2 fruit fly cellular contexts compared by ENCODE assay signal in the genomic region with DNA sequence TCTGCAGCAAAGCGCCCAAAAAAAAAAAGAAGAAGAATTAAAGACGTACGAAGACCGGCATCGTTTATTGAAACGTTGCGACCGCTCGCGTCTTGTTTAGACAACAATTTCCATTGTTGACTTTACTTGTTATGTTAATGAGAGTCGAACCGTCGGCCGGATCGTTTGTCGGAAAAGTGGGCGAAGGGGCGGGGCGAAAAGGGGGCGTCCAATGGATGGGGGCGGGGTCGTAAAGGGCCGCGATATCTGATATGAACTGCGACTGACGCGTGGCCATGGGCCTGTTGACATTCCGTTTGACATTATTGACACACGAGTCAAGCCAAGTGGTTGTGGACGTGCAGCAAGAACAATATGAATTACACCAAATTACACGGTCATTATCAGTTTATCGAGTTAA.
A peak's percentile ranks its signal among the peaks of the same experiment; 100 is the strongest.
TF ChIP-seq lines count a peak whose summit lies in the region.

No protein-coding gene starts in this region.

- TF ChIP-seq CTCF in whole organism, embryonic (GFP tag; optimal IDR thresholded peaks at IDR 0.05; lab: Kevin White, UChicago) = no peak

TF ChIP-seq in whole organism, embryonic, 481 proteins besides CTCF, POLR2A, EP300 and RAD21 (continues in another document):
- TF ChIP-seq CG17612 (GFP tag; IDR thresholded peaks at IDR 0.05; lab: Robert Waterston, UW) = no peak
- 0 out of 2 replicates have a peak, but pooled peaks have one; percentile 19 for TF ChIP-seq aop (GFP tag; IDR thresholded peaks at IDR 0.05; lab: Robert Waterston, UW)
- peak; percentile 16 for TF ChIP-seq CG2116 (GFP tag; optimal IDR thresholded peaks at IDR 0.05; lab: Kevin White, UChicago)
- peak; percentile 30 for TF ChIP-seq CG15269 (tag; optimal IDR thresholded peaks at IDR 0.05; lab: Kevin White, UChicago)
- peak; percentile 7; the same call in 1 of the 2 replicates for TF ChIP-seq E2f1 (GFP tag; IDR thresholded peaks at IDR 0.05; lab: Robert Waterston, UW)
- TF ChIP-seq esg (GFP tag; conservative IDR thresholded peaks at IDR 0.05; lab: Robert Waterston, UW) = no peak
- TF ChIP-seq CG10979 (tag; optimal IDR thresholded peaks at IDR 0.05; lab: Kevin White, UChicago) = peak; percentile 20
- no peak for TF ChIP-seq Xbp1 (GFP tag; optimal IDR thresholded peaks at IDR 0.05; lab: Kevin White, UChicago)
- TF ChIP-seq odd (GFP tag; optimal IDR thresholded peaks at IDR 0.05; lab: Kevin White, UChicago) = peak; percentile 49
- TF ChIP-seq Opbp (GFP tag; IDR thresholded peaks at IDR 0.05; lab: Robert Waterston, UW; ENCODE audit: partially characterized antibody) = no peak
- peak; percentile 47 for TF ChIP-seq PHDP (tag; optimal IDR thresholded peaks at IDR 0.05; lab: Kevin White, UChicago)
- no peak for TF ChIP-seq Trl (optimal IDR thresholded peaks at IDR 0.05; lab: Kevin White, UChicago)
- TF ChIP-seq Trl (GFP tag; optimal IDR thresholded peaks at IDR 0.05; lab: Kevin White, UChicago) = no peak
- no peak for TF ChIP-seq lbe (GFP tag; optimal IDR thresholded peaks at IDR 0.05; lab: Kevin White, UChicago)
- TF ChIP-seq wdn (GFP tag; IDR thresholded peaks at IDR 0.05; lab: Robert Waterston, UW) = no peak
- peak; percentile 68 for TF ChIP-seq CG6813 (GFP tag; optimal IDR thresholded peaks at IDR 0.05; lab: Kevin White, UChicago)
- peak; percentile 14 for TF ChIP-seq D19A (tag; optimal IDR thresholded peaks at IDR 0.05; lab: Kevin White, UChicago)
- TF ChIP-seq CG3847 (GFP tag; IDR thresholded peaks at IDR 0.05; lab: Robert Waterston, UW) = no peak
- no peak for TF ChIP-seq Hr51 (GFP tag; optimal IDR thresholded peaks at IDR 0.05; lab: Kevin White, UChicago)
- peak; percentile 42 for TF ChIP-seq CG1529 (GFP tag; optimal IDR thresholded peaks at IDR 0.05; lab: Kevin White, UChicago)
- TF ChIP-seq CG13424 (tag; optimal IDR thresholded peaks at IDR 0.05; lab: Kevin White, UChicago) = peak; percentile 36
- no peak for TF ChIP-seq CG2120 (GFP tag; optimal IDR thresholded peaks at IDR 0.05; lab: Kevin White, UChicago)
- no peak for TF ChIP-seq CG6854 (GFP tag; optimal IDR thresholded peaks at IDR 0.05; lab: Kevin White, UChicago)
- peak; percentile 3 for TF ChIP-seq grn (GFP tag; optimal IDR thresholded peaks at IDR 0.05; lab: Kevin White, UChicago)
- peak; percentile 28; the same call in 1 of the 2 replicates for TF ChIP-seq CG31441 (GFP tag; IDR thresholded peaks at IDR 0.05; lab: Robert Waterston, UW)
- TF ChIP-seq CG7372 (GFP tag; IDR thresholded peaks at IDR 0.05; lab: Robert Waterston, UW) = no peak
- no peak for TF ChIP-seq Hmx (GFP tag; optimal IDR thresholded peaks at IDR 0.05; lab: Kevin White, UChicago)
- 0 out of 2 replicates have a peak, but pooled peaks have one; percentile 9 for TF ChIP-seq sob (GFP tag; IDR thresholded peaks at IDR 0.05; lab: Robert Waterston, UW)
- no peak for TF ChIP-seq YL-1 (GFP tag; optimal IDR thresholded peaks at IDR 0.05; lab: Kevin White, UChicago)
- peak; percentile 28 for TF ChIP-seq CG2712 (tag; optimal IDR thresholded peaks at IDR 0.05; lab: Kevin White, UChicago)
- TF ChIP-seq CG31388 (GFP tag; optimal IDR thresholded peaks at IDR 0.05; lab: Kevin White, UChicago) = no peak
- TF ChIP-seq Dfd (GFP tag; optimal IDR thresholded peaks at IDR 0.05; lab: Kevin White, UChicago) = no peak
- TF ChIP-seq CG4328 (GFP tag; optimal IDR thresholded peaks at IDR 0.05; lab: Kevin White, UChicago) = no peak
- TF ChIP-seq CG10431 (GFP tag; optimal IDR thresholded peaks at IDR 0.05; lab: Kevin White, UChicago) = peak; percentile 38
- TF ChIP-seq CG4360 (GFP tag; IDR thresholded peaks at IDR 0.05; lab: Robert Waterston, UW) = no peak
- TF ChIP-seq MTF-1 (GFP tag; optimal IDR thresholded peaks at IDR 0.05; lab: Kevin White, UChicago; ENCODE audit: borderline replicate concordance) = peak; percentile 66
- no peak for TF ChIP-seq CG4404 (GFP tag; IDR thresholded peaks at IDR 0.05; lab: Robert Waterston, UW)
- TF ChIP-seq CG3995 (GFP tag; optimal IDR thresholded peaks at IDR 0.05; lab: Kevin White, UChicago) = no peak
- TF ChIP-seq CG11504 (tag; optimal IDR thresholded peaks at IDR 0.05; lab: Kevin White, UChicago) = peak; percentile 12
- TF ChIP-seq rib (GFP tag; IDR thresholded peaks at IDR 0.05; lab: Robert Waterston, UW) = no peak
- no peak for TF ChIP-seq kay (GFP tag; optimal IDR thresholded peaks at IDR 0.05; lab: Kevin White, UChicago)
- no peak for TF ChIP-seq NC2β (GFP tag; optimal IDR thresholded peaks at IDR 0.05; lab: Kevin White, UChicago)
- no peak for TF ChIP-seq dysf (GFP tag; IDR thresholded peaks at IDR 0.05; lab: Robert Waterston, UW)

TF ChIP-seq in whole organism, prepupa, 60 proteins besides CTCF, POLR2A, EP300 and RAD21:
- TF ChIP-seq fkh (GFP tag; optimal IDR thresholded peaks at IDR 0.05; lab: Kevin White, UChicago) (peak; percentile 90), eg (GFP tag; IDR thresholded peaks at IDR 0.05; lab: Robert Waterston, UW) (no peak), Met (GFP tag; optimal IDR thresholded peaks at IDR 0.05; lab: Kevin White, UChicago) (no peak)

Comparison
In these comparisons a context has a peak if more than half of its experiments do, and no peak if none do; other contexts are left out.
1. Of the 7 proteins assayed by ChIP-seq in both whole organism, embryonic and whole organism, prepupa: peak only in whole organism, embryonic: Blimp-1 and Sox102F; only in whole organism, prepupa: none; in both: none; in neither: 5.